Fruit fly (Drosophila melanogaster) whole organism, embryonic: ENCODE measurements around the gene Glut4EF.
A peak's percentile ranks its signal among the peaks of the same experiment; 100 is the strongest.

ENCODE experiments used
- Aef1 ChIP-seq: fragments of 200-800 bp; sonication (Bioruptor generic); IDR thresholded peaks from 3 replicates; pipeline ENCODE4 v1.3.6; 2022; ENCODE audit warnings: missing biosample characterization, missing genetic modification characterization
- CG10147 ChIP-seq: fragments of 200-800 bp; sonication (Bioruptor generic); optimal IDR thresholded peaks from 2 replicates; lab custom pipeline; 2019; ENCODE audit warnings: missing biosample characterization, mild to moderate bottlenecking, missing genetic modification characterization, moderate library complexity
- CG11504 ChIP-seq: fragments of 200-800 bp; sonication (Bioruptor generic); optimal IDR thresholded peaks from 3 replicates; lab custom pipeline; 2019; ENCODE audit warnings: missing biosample characterization, mild to moderate bottlenecking, missing genetic modification characterization, moderate library complexity
- CG12299 ChIP-seq: fragments of 200-800 bp; sonication (Bioruptor generic); optimal IDR thresholded peaks from 2 replicates; lab custom pipeline; 2018; ENCODE audit warnings: missing biosample characterization, mild to moderate bottlenecking, missing genetic modification characterization
- CG12769 ChIP-seq: fragments of 200-800 bp; sonication (Bioruptor generic); optimal IDR thresholded peaks from 2 replicates; lab custom pipeline; 2019; ENCODE audit warnings: missing biosample characterization, mild to moderate bottlenecking, missing genetic modification characterization, moderate library complexity
- CG13123 ChIP-seq: fragments of 200-800 bp; sonication (Bioruptor generic); optimal IDR thresholded peaks from 2 replicates; lab custom pipeline; 2016; ENCODE audit warnings: missing biosample characterization, missing genetic modification characterization
- CG13424 ChIP-seq: fragments of 200-800 bp; sonication (Bioruptor generic); optimal IDR thresholded peaks from 2 replicates; lab custom pipeline; 2019; ENCODE audit warnings: missing biosample characterization, mild to moderate bottlenecking, missing genetic modification characterization, moderate library complexity
- CG14965 ChIP-seq: fragments of 200-800 bp; sonication (Bioruptor generic); optimal IDR thresholded peaks from 2 replicates; lab custom pipeline; 2016; ENCODE audit warnings: missing biosample characterization, missing genetic modification characterization, borderline replicate concordance
- CG17802 ChIP-seq: fragments of 200-800 bp; sonication (Bioruptor generic); optimal IDR thresholded peaks from 2 replicates; lab custom pipeline; 2018; ENCODE audit warnings: missing biosample characterization, mild to moderate bottlenecking, missing genetic modification characterization, moderate library complexity
- CG18262 ChIP-seq: fragments of 200-800 bp; optimal IDR thresholded peaks from 3 replicates; lab custom pipeline; 2019; ENCODE audit warnings: missing biosample characterization, mild to moderate bottlenecking, missing genetic modification characterization, moderate library complexity
- CG2712 ChIP-seq: fragments of 200-800 bp; optimal IDR thresholded peaks from 3 replicates; lab custom pipeline; 2019; ENCODE audit warnings: missing biosample characterization, mild to moderate bottlenecking, missing genetic modification characterization, moderate library complexity
- CG31441 ChIP-seq: fragments of 200-800 bp; sonication (Bioruptor generic); IDR thresholded peaks from 2 replicates; pipeline ENCODE4 v1.3.6; 2022; ENCODE audit warnings: missing biosample characterization, missing genetic modification characterization
- CG4424 ChIP-seq: fragments of 200-800 bp; sonication (Bioruptor generic); optimal IDR thresholded peaks from 3 replicates; lab custom pipeline; 2016; ENCODE audit warnings: missing biosample characterization, missing genetic modification characterization
- CG8388 ChIP-seq: fragments of 200-800 bp; sonication (Bioruptor generic); optimal IDR thresholded peaks from 2 replicates; lab custom pipeline; 2019; ENCODE audit warnings: missing biosample characterization, mild to moderate bottlenecking, missing genetic modification characterization, moderate library complexity
- CG9215 ChIP-seq: fragments of 200-800 bp; sonication (Bioruptor generic); IDR thresholded peaks from 2 replicates; pipeline ENCODE4 v1.3.6; 2022; ENCODE audit warnings: missing biosample characterization, missing genetic modification characterization
- CG9817 ChIP-seq: fragments of 200-800 bp; sonication (Bioruptor generic); optimal IDR thresholded peaks from 2 replicates; lab custom pipeline; 2018; ENCODE audit warnings: missing biosample characterization, mild to moderate bottlenecking, missing genetic modification characterization, moderate library complexity
- CG9932 ChIP-seq: fragments of 200-800 bp; sonication (Bioruptor generic); IDR thresholded peaks from 2 replicates; pipeline ENCODE4 v1.3.6; 2022; ENCODE audit warnings: missing biosample characterization, missing genetic modification characterization
- Chrac-16 ChIP-seq: fragments of 200-800 bp; sonication (Bioruptor generic); optimal IDR thresholded peaks from 3 replicates; lab custom pipeline; 2016; ENCODE audit warnings: missing biosample characterization, missing genetic modification characterization
- D ChIP-seq, 2 experiments: fragments of 200-800 bp in 1 of 2; fragments of >200 bp in 1 of 2; sonication (Bioruptor generic) in 1 of 2; optimal IDR thresholded peaks; 2 replicates in 1 of 2; 3 replicates in 1 of 2; lab custom pipeline; 2017; ENCODE audit warnings: mild to moderate bottlenecking in 1 of 2, missing biosample characterization in 1 of 2, missing genetic modification characterization in 1 of 2, missing genetic modification reagents in 1 of 2
- Dbx ChIP-seq: fragments of 200-800 bp; sonication (Bioruptor generic); IDR thresholded peaks from 3 replicates; pipeline ENCODE4 v1.3.6; 2022; ENCODE audit warnings: missing biosample characterization, missing genetic modification characterization
- HLH3B ChIP-seq: fragments of 200-800 bp; sonication (Bioruptor generic); IDR thresholded peaks from 2 replicates; pipeline ENCODE4 v1.3.6; 2022; ENCODE audit warnings: missing biosample characterization, missing genetic modification characterization
- Hey ChIP-seq: fragments of 200-800 bp; sonication (Bioruptor generic); optimal IDR thresholded peaks from 3 replicates; lab custom pipeline; 2018; ENCODE audit warnings: missing biosample characterization, mild to moderate bottlenecking, missing genetic modification characterization
- HmgZ ChIP-seq: fragments of 200-800 bp; sonication (Bioruptor generic); optimal IDR thresholded peaks from 2 replicates; lab custom pipeline; 2018; ENCODE audit warnings: missing biosample characterization, mild to moderate bottlenecking, missing genetic modification characterization
- Hmx ChIP-seq: fragments of 200-800 bp; sonication (Bioruptor generic); optimal IDR thresholded peaks from 2 replicates; lab custom pipeline; 2016; ENCODE audit warnings: missing biosample characterization, missing genetic modification characterization
- Hr51 ChIP-seq, 2 experiments: fragments of 200-800 bp; sonication (Bioruptor generic); optimal IDR thresholded peaks; 2 replicates in 1 of 2; 3 replicates in 1 of 2; lab custom pipeline; 2016 to 2018; ENCODE audit warnings: missing biosample characterization in 2 of 2, missing genetic modification characterization in 2 of 2, mild to moderate bottlenecking in 1 of 2, moderate library complexity in 1 of 2
- Oli ChIP-seq: fragments of 200-800 bp; sonication (Bioruptor generic); optimal IDR thresholded peaks from 2 replicates; lab custom pipeline; 2018; ENCODE audit warnings: missing biosample characterization, mild to moderate bottlenecking, missing genetic modification characterization, moderate library complexity
- Poxn ChIP-seq: fragments of 200-800 bp; sonication (Bioruptor generic); IDR thresholded peaks from 2 replicates; pipeline ENCODE4 v1.3.6; 2022; ENCODE audit warnings: missing biosample characterization, missing genetic modification characterization
- Ptx1 ChIP-seq: fragments of 200-800 bp; sonication (Bioruptor generic); IDR thresholded peaks from 2 replicates; pipeline ENCODE4 v1.3.6; 2022; ENCODE audit warnings: missing biosample characterization, missing genetic modification characterization
- Sox100B ChIP-seq: fragments of 200-800 bp; sonication (Bioruptor generic); optimal IDR thresholded peaks from 3 replicates; lab custom pipeline; 2018; ENCODE audit warnings: missing biosample characterization, mild to moderate bottlenecking, missing genetic modification characterization
- Stat92E ChIP-seq, 3 experiments: fragments of >200 bp in 2 of 3; fragments of 200-800 bp in 1 of 3; sonication (Bioruptor generic) in 1 of 3; optimal IDR thresholded peaks; 2 replicates each; lab custom pipeline; 2017 to 2019; ENCODE audit warnings: missing biosample characterization in 3 of 3, missing genetic modification characterization in 3 of 3, mild to moderate bottlenecking in 1 of 3, moderate library complexity in 1 of 3
- Xbp1 ChIP-seq: fragments of 200-800 bp; sonication (Bioruptor generic); optimal IDR thresholded peaks from 3 replicates; lab custom pipeline; 2016; ENCODE audit warnings: missing biosample characterization, mild to moderate bottlenecking, missing genetic modification characterization
- aop ChIP-seq: fragments of 200-800 bp; sonication (Bioruptor generic); IDR thresholded peaks from 2 replicates; pipeline ENCODE4 v1.3.6; 2022; ENCODE audit warnings: missing biosample characterization, missing genetic modification characterization
- ase ChIP-seq: fragments of 200-800 bp; sonication (Bioruptor generic); IDR thresholded peaks from 3 replicates; pipeline ENCODE4 v1.3.6; 2022; ENCODE audit warnings: missing biosample characterization, missing genetic modification characterization
- cad ChIP-seq: fragments of >200 bp; optimal IDR thresholded peaks from 2 replicates; lab custom pipeline; 2017; ENCODE audit warnings: missing biosample characterization, missing genetic modification characterization
- disco-r ChIP-seq: fragments of 200-800 bp; sonication (Bioruptor generic); optimal IDR thresholded peaks from 2 replicates; lab custom pipeline; 2016; ENCODE audit warnings: missing biosample characterization, missing genetic modification characterization
- dmrt99B ChIP-seq: fragments of 200-800 bp; sonication (Bioruptor generic); optimal IDR thresholded peaks from 2 replicates; lab custom pipeline; 2018; ENCODE audit warnings: missing biosample characterization, mild to moderate bottlenecking, missing genetic modification characterization, moderate library complexity
- fd102C ChIP-seq: fragments of 200-800 bp; sonication (Bioruptor generic); optimal IDR thresholded peaks from 2 replicates; lab custom pipeline; 2018; ENCODE audit warnings: missing biosample characterization, mild to moderate bottlenecking, missing genetic modification characterization, moderate library complexity
- gem ChIP-seq: fragments of 200-800 bp; sonication (Bioruptor generic); optimal IDR thresholded peaks from 2 replicates; lab custom pipeline; 2019; ENCODE audit warnings: missing biosample characterization, mild to moderate bottlenecking, missing genetic modification characterization, moderate library complexity
- klu ChIP-seq: fragments of 200-800 bp; sonication (Bioruptor generic); IDR thresholded peaks from 2 replicates; pipeline ENCODE4 v1.3.6; 2022; ENCODE audit warnings: missing biosample characterization, missing genetic modification characterization
- lola ChIP-seq, 3 experiments: fragments of >200 bp in 2 of 3; fragments of 200-800 bp in 1 of 3; sonication (Bioruptor generic) in 1 of 3; optimal IDR thresholded peaks; 2 replicates each; lab custom pipeline; 2017 to 2019; ENCODE audit warnings: missing biosample characterization in 3 of 3, missing genetic modification characterization in 3 of 3, mild to moderate bottlenecking in 1 of 3, moderate library complexity in 1 of 3
- phol ChIP-seq: fragments of 200-800 bp; sonication (Bioruptor generic); optimal IDR thresholded peaks from 3 replicates; lab custom pipeline; 2018; ENCODE audit warnings: missing biosample characterization, mild to moderate bottlenecking, missing genetic modification characterization, moderate library complexity
- pnt ChIP-seq: fragments of 200-800 bp; sonication (Bioruptor generic); optimal IDR thresholded peaks from 3 replicates; lab custom pipeline; 2016; ENCODE audit warnings: missing biosample characterization, missing genetic modification characterization
- pzg ChIP-seq: fragments of 200-800 bp; sonication (Bioruptor generic); optimal IDR thresholded peaks from 3 replicates; lab custom pipeline; 2018; ENCODE audit warnings: missing biosample characterization, mild to moderate bottlenecking, missing genetic modification characterization, moderate library complexity
- row ChIP-seq: fragments of 200-800 bp; sonication (Bioruptor generic); IDR thresholded peaks from 3 replicates; pipeline ENCODE4 v1.3.6; 2022; ENCODE audit warnings: missing biosample characterization, missing genetic modification characterization
- shn ChIP-seq: fragments of 200-800 bp; sonication (Bioruptor generic); optimal IDR thresholded peaks from 3 replicates; lab custom pipeline; 2016; ENCODE audit warnings: missing biosample characterization, missing genetic modification characterization
- slbo ChIP-seq: fragments of 200-800 bp; sonication (Bioruptor generic); IDR thresholded peaks from 2 replicates; pipeline ENCODE4 v1.3.6; 2022; ENCODE audit warnings: missing biosample characterization, missing genetic modification characterization
- ssp ChIP-seq: fragments of 200-800 bp; sonication (Bioruptor generic); IDR thresholded peaks from 2 replicates; pipeline ENCODE4 v1.3.6; 2022; ENCODE audit warnings: missing biosample characterization, missing genetic modification characterization
- toy ChIP-seq: fragments of 200-800 bp; sonication (Bioruptor generic); IDR thresholded peaks from 2 replicates; pipeline ENCODE4 v1.3.6; 2022; ENCODE audit warnings: missing biosample characterization, missing genetic modification characterization
- wor ChIP-seq: fragments of 200-800 bp; sonication (Bioruptor generic); IDR thresholded peaks from 2 replicates; pipeline ENCODE4 v1.3.6; 2022; ENCODE audit warnings: missing biosample characterization, missing genetic modification characterization
- zf30C ChIP-seq: fragments of 200-800 bp; sonication (Bioruptor generic); optimal IDR thresholded peaks from 3 replicates; lab custom pipeline; 2018; ENCODE audit warnings: missing biosample characterization, mild to moderate bottlenecking, missing genetic modification characterization

The Glut4EF gene

dm6 chr3R:9870378-9870777, 4.1 kb upstream of the Glut4EF start:
- TF ChIP-seq CG9932 (no peak), Poxn (GFP tag; lab: Robert Waterston, UW) (no peak), Dbx (GFP tag; lab: Robert Waterston, UW) (no peak), CG11504 (tag; lab: Kevin White, UChicago) (peak; percentile 33), ssp (GFP tag; lab: Robert Waterston, UW) (no peak), phol (tag; lab: Kevin White, UChicago) (peak; percentile 29), CG14965 (GFP tag; lab: Kevin White, UChicago) (no peak), Oli (tag; lab: Kevin White, UChicago) (peak; percentile 39), CG31441 (GFP tag; lab: Robert Waterston, UW) (no peak), CG12299 (tag; lab: Kevin White, UChicago) (no peak), zf30C (GFP tag; lab: Kevin White, UChicago) (peak; percentile 52), klu (GFP tag; lab: Robert Waterston, UW) (no peak), pzg (GFP tag; lab: Kevin White, UChicago) (no peak), Sox100B (peak; percentile 24), CG2712 (tag; lab: Kevin White, UChicago) (peak; percentile 8), Stat92E (GFP tag; optimal IDR thresholded peaks at IDR 0.05; lab: Kevin White, UChicago) (no peak), CG9817 (tag; lab: Kevin White, UChicago) (no peak), CG13424 (tag; lab: Kevin White, UChicago) (peak; percentile 1), Hr51 (GFP tag; optimal IDR thresholded peaks at IDR 0.05; lab: Kevin White, UChicago) (peak in 1 of 2 experiments; percentile 34), Xbp1 (GFP tag; lab: Kevin White, UChicago) (peak; percentile 14), Ptx1 (GFP tag; lab: Robert Waterston, UW) (peak; percentile 32; the same call in 1 of the 2 replicates), Aef1 (GFP tag; lab: Robert Waterston, UW) (no peak), Chrac-16 (no peak), cad (GFP tag; lab: Kevin White, UChicago) (no peak), wor (GFP tag; lab: Robert Waterston, UW) (no peak), gem (tag; lab: Kevin White, UChicago) (peak; percentile 37), CG17802 (tag; lab: Kevin White, UChicago) (no peak), CG10147 (GFP tag; lab: Kevin White, UChicago) (no peak), CG18262 (tag; lab: Kevin White, UChicago) (peak; percentile 39), lola (GFP tag; optimal IDR thresholded peaks at IDR 0.05; lab: Kevin White, UChicago) (peak in 1 of 3 experiments; percentile 15), CG4424 (peak; percentile 14), CG13123 (GFP tag; lab: Kevin White, UChicago) (no peak), row (GFP tag; lab: Robert Waterston, UW) (peak; percentile 40; the same call in 1 of the 3 replicates), ase (no peak), fd102C (GFP tag; lab: Kevin White, UChicago) (no peak), Hey (tag; lab: Kevin White, UChicago) (no peak), shn (GFP tag; lab: Kevin White, UChicago) (no peak), D (optimal IDR thresholded peaks at IDR 0.05; lab: Kevin White, UChicago) (no peak), D (GFP tag; optimal IDR thresholded peaks at IDR 0.05; lab: Kevin White, UChicago) (no peak), slbo (GFP tag; lab: Robert Waterston, UW) (no peak), HLH3B (GFP tag; lab: Robert Waterston, UW) (no peak), HmgZ (tag; lab: Kevin White, UChicago) (no peak), disco-r (GFP tag; lab: Kevin White, UChicago) (no peak), toy (GFP tag; lab: Robert Waterston, UW) (no peak), dmrt99B (tag; lab: Kevin White, UChicago) (peak; percentile 36), aop (GFP tag; lab: Robert Waterston, UW) (no peak), CG8388 (GFP tag; lab: Kevin White, UChicago) (no peak), Hmx (GFP tag; lab: Kevin White, UChicago) (no peak), CG9215 (GFP tag; lab: Robert Waterston, UW) (no peak), CG12769 (no peak), pnt (GFP tag; lab: Kevin White, UChicago) (no peak)
